Fruit fly (Drosophila melanogaster) whole organism, embryonic: Measurements from ENCODE around the gene Jhbp16.

ENCODE experiments used
- ATbp ChIP-seq: fragments of 200-800 bp; sonication (Bioruptor generic); optimal IDR thresholded peaks from 2 replicates; lab custom pipeline; 2017; ENCODE audit warnings: missing biosample characterization, mild to moderate bottlenecking, missing genetic modification characterization, missing genetic modification reagents
- CG10462 ChIP-seq: fragments of 200-800 bp; sonication (Bioruptor generic); optimal IDR thresholded peaks from 2 replicates; lab custom pipeline; 2016; ENCODE audit warnings: missing biosample characterization, missing genetic modification characterization
- CG10543 ChIP-seq: fragments of 200-800 bp; sonication (Bioruptor generic); optimal IDR thresholded peaks from 3 replicates; lab custom pipeline; 2017; ENCODE audit warnings: missing biosample characterization, mild to moderate bottlenecking, missing genetic modification characterization, moderate library complexity
- CG11247 ChIP-seq: fragments of 200-800 bp; sonication (Bioruptor generic); IDR thresholded peaks from 2 replicates; pipeline ENCODE4 v1.3.6; 2022; ENCODE audit warnings: missing biosample characterization, missing genetic modification characterization
- CG12236 ChIP-seq: fragments of 200-800 bp; sonication (Bioruptor generic); optimal IDR thresholded peaks from 2 replicates; lab custom pipeline; 2016; ENCODE audit warnings: missing biosample characterization, missing genetic modification characterization
- CG12299 ChIP-seq: fragments of 200-800 bp; sonication (Bioruptor generic); optimal IDR thresholded peaks from 2 replicates; lab custom pipeline; 2018; ENCODE audit warnings: missing biosample characterization, mild to moderate bottlenecking, missing genetic modification characterization
- CG12744 ChIP-seq: fragments of 200-800 bp; sonication (Bioruptor generic); optimal IDR thresholded peaks from 2 replicates; lab custom pipeline; 2016; ENCODE audit warnings: missing biosample characterization, missing genetic modification characterization
- CG1603 ChIP-seq: fragments of 200-800 bp; sonication (Bioruptor generic); optimal IDR thresholded peaks from 2 replicates; lab custom pipeline; 2019; ENCODE audit warnings: missing biosample characterization, mild to moderate bottlenecking, missing genetic modification characterization, moderate library complexity
- CG17912 ChIP-seq: fragments of 200-800 bp; sonication (Bioruptor generic); optimal IDR thresholded peaks from 2 replicates; lab custom pipeline; 2018; ENCODE audit warnings: missing biosample characterization, mild to moderate bottlenecking, missing genetic modification characterization
- CG18599 ChIP-seq: fragments of 200-800 bp; sonication (Bioruptor generic); optimal IDR thresholded peaks from 3 replicates; lab custom pipeline; 2017; ENCODE audit warnings: missing biosample characterization, missing genetic modification characterization, mild to moderate bottlenecking, moderate library complexity, missing genetic modification reagents
- CG2129 ChIP-seq: fragments of 200-800 bp; sonication (Bioruptor generic); IDR thresholded peaks from 2 replicates; pipeline ENCODE4 v1.3.6; 2022; ENCODE audit warnings: missing biosample characterization, missing genetic modification characterization; ENCODE audit not compliant: partially characterized antibody
- CG2202 ChIP-seq: fragments of 200-800 bp; sonication (Bioruptor generic); optimal IDR thresholded peaks from 2 replicates; lab custom pipeline; 2018; ENCODE audit warnings: missing biosample characterization, mild to moderate bottlenecking, missing genetic modification characterization
- CG3995 ChIP-seq: fragments of 200-800 bp; sonication (Bioruptor generic); optimal IDR thresholded peaks from 3 replicates; lab custom pipeline; 2016; ENCODE audit warnings: missing biosample characterization, missing genetic modification characterization
- CG4282 ChIP-seq: fragments of 200-800 bp; sonication (Bioruptor generic); optimal IDR thresholded peaks from 2 replicates; lab custom pipeline; 2016; ENCODE audit warnings: missing biosample characterization, missing genetic modification characterization
- CG4617 ChIP-seq: fragments of 200-800 bp; sonication (Bioruptor generic); optimal IDR thresholded peaks from 3 replicates; lab custom pipeline; 2016; ENCODE audit warnings: missing biosample characterization, missing genetic modification characterization, borderline replicate concordance
- CG6654 ChIP-seq: fragments of 200-800 bp; sonication (Bioruptor generic); optimal IDR thresholded peaks from 2 replicates; lab custom pipeline; 2017; ENCODE audit warnings: missing biosample characterization, mild to moderate bottlenecking, missing genetic modification characterization
- CG6791 ChIP-seq: fragments of 200-800 bp; sonication (Bioruptor generic); IDR thresholded peaks from 3 replicates; pipeline ENCODE4 v1.3.6; 2022; ENCODE audit warnings: missing biosample characterization, missing genetic modification characterization; ENCODE audit not compliant: partially characterized antibody
- CG7357 ChIP-seq: fragments of 200-800 bp; sonication (Bioruptor generic); IDR thresholded peaks from 3 replicates; pipeline ENCODE4 v1.3.6; 2022; ENCODE audit warnings: missing biosample characterization, missing genetic modification characterization
- CG9609 ChIP-seq: fragments of 200-800 bp; sonication (Bioruptor generic); optimal IDR thresholded peaks from 3 replicates; lab custom pipeline; 2016; ENCODE audit warnings: missing biosample characterization, missing genetic modification characterization
- Camta ChIP-seq: fragments of 200-800 bp; sonication (Bioruptor generic); optimal IDR thresholded peaks from 2 replicates; lab custom pipeline; 2016; ENCODE audit warnings: missing biosample characterization, missing genetic modification characterization
- CoRest ChIP-seq: fragments of 200-800 bp; sonication (Bioruptor generic); optimal IDR thresholded peaks from 3 replicates; lab custom pipeline; 2018; ENCODE audit warnings: missing biosample characterization, mild to moderate bottlenecking, missing genetic modification characterization, moderate library complexity
- Dad ChIP-seq: fragments of 200-800 bp; sonication (Bioruptor generic); optimal IDR thresholded peaks from 3 replicates; lab custom pipeline; 2016; ENCODE audit warnings: missing biosample characterization, missing genetic modification characterization
- Dip3 ChIP-seq: fragments of 200-800 bp; sonication (Bioruptor generic); optimal IDR thresholded peaks from 3 replicates; lab custom pipeline; 2016; ENCODE audit warnings: missing biosample characterization, missing genetic modification characterization
- H2.0 ChIP-seq: fragments of 200-800 bp; sonication (Bioruptor generic); IDR thresholded peaks from 2 replicates; pipeline ENCODE4 v1.3.6; 2022; ENCODE audit warnings: missing biosample characterization, missing genetic modification characterization
- MESR4 ChIP-seq: fragments of 200-800 bp; sonication (Bioruptor generic); optimal IDR thresholded peaks from 2 replicates; lab custom pipeline; 2018; ENCODE audit warnings: missing biosample characterization, mild to moderate bottlenecking, missing genetic modification characterization, moderate library complexity
- Neu2 ChIP-seq: fragments of 200-800 bp; sonication (Bioruptor generic); optimal IDR thresholded peaks from 3 replicates; lab custom pipeline; 2016; ENCODE audit warnings: missing biosample characterization, missing genetic modification characterization, borderline replicate concordance
- Pdp1 ChIP-seq, 2 experiments: fragments of 200-800 bp; sonication (Bioruptor generic); optimal IDR thresholded peaks; 3 replicates each; lab custom pipeline; 2016; ENCODE audit warnings: missing biosample characterization in 2 of 2, missing genetic modification characterization in 2 of 2, mild to moderate bottlenecking in 1 of 2, moderate library complexity in 1 of 2
- Side ChIP-seq: fragments of 200-800 bp; sonication (Bioruptor generic); optimal IDR thresholded peaks from 2 replicates; lab custom pipeline; 2016; ENCODE audit warnings: missing biosample characterization, missing genetic modification characterization
- YL-1 ChIP-seq: fragments of 200-800 bp; sonication (Bioruptor generic); optimal IDR thresholded peaks from 3 replicates; lab custom pipeline; 2017; ENCODE audit warnings: missing biosample characterization, mild to moderate bottlenecking, missing genetic modification characterization
- bbx ChIP-seq: fragments of 200-800 bp; sonication (Bioruptor generic); IDR thresholded peaks from 2 replicates; pipeline ENCODE4 v1.3.6; 2022; ENCODE audit warnings: missing biosample characterization, missing genetic modification characterization; ENCODE audit not compliant: partially characterized antibody
- croc ChIP-seq: fragments of 200-800 bp; sonication (Bioruptor generic); conservative IDR thresholded peaks from 3 replicates; pipeline ENCODE4 v1.3.6; 2022; ENCODE audit warnings: missing biosample characterization, missing genetic modification characterization
- eve ChIP-seq, 2 experiments: fragments of >200 bp; optimal IDR thresholded peaks; 2 replicates each; lab custom pipeline; 2017; ENCODE audit warnings: missing biosample characterization in 2 of 2, missing genetic modification characterization in 2 of 2
- ewg ChIP-seq: fragments of 200-800 bp; sonication (Bioruptor generic); optimal IDR thresholded peaks from 3 replicates; lab custom pipeline; 2017; ENCODE audit warnings: mild to moderate bottlenecking, missing biosample characterization, missing genetic modification reagents, missing genetic modification characterization
- fd3F ChIP-seq: fragments of 200-800 bp; sonication (Bioruptor generic); optimal IDR thresholded peaks from 2 replicates; lab custom pipeline; 2018; ENCODE audit warnings: missing biosample characterization, mild to moderate bottlenecking, missing genetic modification characterization, moderate library complexity
- gro ChIP-seq: fragments of 200-800 bp; sonication (Bioruptor generic); optimal IDR thresholded peaks from 2 replicates; lab custom pipeline; 2016; ENCODE audit warnings: missing biosample characterization, missing genetic modification characterization
- h ChIP-seq: fragments of >200 bp; optimal IDR thresholded peaks from 2 replicates; lab custom pipeline; 2017
- ind ChIP-seq: fragments of 200-800 bp; sonication (Bioruptor generic); optimal IDR thresholded peaks from 3 replicates; lab custom pipeline; 2016; ENCODE audit warnings: missing biosample characterization, missing genetic modification characterization
- inv ChIP-seq: fragments of 200-800 bp; sonication (Bioruptor generic); IDR thresholded peaks from 2 replicates; pipeline ENCODE4 v1.3.6; 2022; ENCODE audit warnings: missing biosample characterization, missing genetic modification characterization; ENCODE audit not compliant: partially characterized antibody
- luna ChIP-seq: fragments of 200-800 bp; sonication (Bioruptor generic); optimal IDR thresholded peaks from 2 replicates; lab custom pipeline; 2016; ENCODE audit warnings: missing biosample characterization, missing genetic modification characterization
- nau ChIP-seq: fragments of 200-800 bp; sonication (Bioruptor generic); optimal IDR thresholded peaks from 3 replicates; lab custom pipeline; 2017; ENCODE audit warnings: missing biosample characterization, mild to moderate bottlenecking, missing genetic modification characterization, missing genetic modification reagents
- nerfin-2 ChIP-seq: fragments of 200-800 bp; sonication (Bioruptor generic); IDR thresholded peaks from 2 replicates; pipeline ENCODE4 v1.3.6; 2022; ENCODE audit warnings: missing biosample characterization, missing genetic modification characterization; ENCODE audit not compliant: partially characterized antibody
- onecut ChIP-seq: fragments of 200-800 bp; sonication (Bioruptor generic); IDR thresholded peaks from 2 replicates; pipeline ENCODE4 v1.3.6; 2022; ENCODE audit warnings: missing biosample characterization, missing genetic modification characterization
- psq ChIP-seq: fragments of 200-800 bp; sonication (Bioruptor generic); optimal IDR thresholded peaks from 2 replicates; lab custom pipeline; 2017; ENCODE audit warnings: missing biosample characterization, missing genetic modification characterization
- ranshi ChIP-seq: fragments of 200-800 bp; sonication (Bioruptor generic); IDR thresholded peaks from 2 replicates; pipeline ENCODE4 v1.3.6; 2022; ENCODE audit warnings: missing biosample characterization, missing genetic modification characterization
- sens-2 ChIP-seq: fragments of 200-800 bp; sonication (Bioruptor generic); IDR thresholded peaks from 2 replicates; pipeline ENCODE4 v1.3.6; 2022; ENCODE audit warnings: missing biosample characterization, missing genetic modification characterization
- shn ChIP-seq: fragments of 200-800 bp; sonication (Bioruptor generic); optimal IDR thresholded peaks from 3 replicates; lab custom pipeline; 2016; ENCODE audit warnings: missing biosample characterization, missing genetic modification characterization
- sna ChIP-seq: fragments of 200-800 bp; sonication (Bioruptor generic); IDR thresholded peaks from 2 replicates; pipeline ENCODE4 v1.3.6; 2022; ENCODE audit warnings: missing biosample characterization, missing genetic modification characterization; ENCODE audit not compliant: partially characterized antibody
- ssp ChIP-seq: fragments of 200-800 bp; sonication (Bioruptor generic); IDR thresholded peaks from 2 replicates; pipeline ENCODE4 v1.3.6; 2022; ENCODE audit warnings: missing biosample characterization, missing genetic modification characterization
- zf30C ChIP-seq: fragments of 200-800 bp; sonication (Bioruptor generic); optimal IDR thresholded peaks from 3 replicates; lab custom pipeline; 2018; ENCODE audit warnings: missing biosample characterization, mild to moderate bottlenecking, missing genetic modification characterization

Jhbp16 gene

dm6 chr3R:21629373-21630145 lies 34.6 kb upstream of the Jhbp16 start:
- no peak for TF ChIP-seq CG7357
- TF ChIP-seq onecut, result no peak; the same call in 1 of the 2 replicates
- TF ChIP-seq Camta (GFP tag; lab: Kevin White, UChicago), result no peak
- TF ChIP-seq CG12744 (GFP tag; lab: Kevin White, UChicago), result no peak
- TF ChIP-seq CG10462 (GFP tag; lab: Kevin White, UChicago), result no peak
- peak in 1 of 2 experiments; percentile 32 for TF ChIP-seq eve (GFP tag; optimal IDR thresholded peaks at IDR 0.05; lab: Kevin White, UChicago)
- no peak for TF ChIP-seq ewg (GFP tag; lab: Kevin White, UChicago)
- TF ChIP-seq h (lab: Kevin White, UChicago), result no peak
- no peak for TF ChIP-seq gro (GFP tag; lab: Kevin White, UChicago)
- TF ChIP-seq MESR4, result no peak
- TF ChIP-seq CG12299, result no peak
- peak; percentile 29 for TF ChIP-seq psq
- no peak for TF ChIP-seq CG4617 (GFP tag; lab: Kevin White, UChicago)
- no peak for TF ChIP-seq CG6791 (GFP tag; lab: Robert Waterston, UW)
- no peak for TF ChIP-seq fd3F (GFP tag; lab: Kevin White, UChicago)
- TF ChIP-seq CG2202 (tag; lab: Kevin White, UChicago), result no peak
- TF ChIP-seq shn (GFP tag; lab: Kevin White, UChicago), result no peak
- peak; percentile 48 for TF ChIP-seq CG17912 (GFP tag; lab: Kevin White, UChicago)
- no peak for TF ChIP-seq Dip3 (GFP tag; lab: Kevin White, UChicago)
- no peak for TF ChIP-seq Neu2 (GFP tag; lab: Kevin White, UChicago)
- TF ChIP-seq Side (GFP tag; lab: Kevin White, UChicago), result no peak
- TF ChIP-seq bbx (GFP tag; lab: Robert Waterston, UW), result peak; percentile 21; the same call in 1 of the 2 replicates
- TF ChIP-seq CoRest (tag; lab: Kevin White, UChicago), result peak; percentile 4
- peak; percentile 20 for TF ChIP-seq YL-1 (GFP tag; lab: Kevin White, UChicago)
- no peak for TF ChIP-seq CG12236
- no peak for TF ChIP-seq luna (GFP tag; lab: Kevin White, UChicago)
- no peak for TF ChIP-seq ind (GFP tag; lab: Kevin White, UChicago)
- TF ChIP-seq sens-2 (GFP tag; lab: Robert Waterston, UW), result no peak
- no peak for TF ChIP-seq sna (GFP tag; lab: Robert Waterston, UW)
- peak; percentile 75 for TF ChIP-seq CG10543
- TF ChIP-seq CG9609 (GFP tag; lab: Kevin White, UChicago), result no peak
- peak; percentile 13 for TF ChIP-seq zf30C (GFP tag; lab: Kevin White, UChicago)
- peak; percentile 69 for TF ChIP-seq ATbp (GFP tag; lab: Kevin White, UChicago)
- no peak for TF ChIP-seq Dad (GFP tag; lab: Kevin White, UChicago)
- TF ChIP-seq ssp, result no peak
- TF ChIP-seq croc (GFP tag; lab: Robert Waterston, UW), result no peak
- no peak for TF ChIP-seq ranshi (GFP tag; lab: Robert Waterston, UW)
- no peak for TF ChIP-seq CG2129
- TF ChIP-seq CG6654 (GFP tag; lab: Kevin White, UChicago), result no peak
- peak; percentile 20; the same call in 1 of the 2 replicates for TF ChIP-seq CG11247 (GFP tag; lab: Robert Waterston, UW)
- peak; percentile 14 for TF ChIP-seq nau
- no peak for TF ChIP-seq CG3995 (GFP tag; lab: Kevin White, UChicago)
- peak in 1 of 2 experiments; percentile 60 for TF ChIP-seq Pdp1 (GFP tag; optimal IDR thresholded peaks at IDR 0.05; lab: Kevin White, UChicago)
- peak; percentile 48 for TF ChIP-seq CG18599 (GFP tag; lab: Kevin White, UChicago)
- no peak for TF ChIP-seq nerfin-2 (GFP tag; lab: Robert Waterston, UW)
- TF ChIP-seq CG4282 (GFP tag; lab: Kevin White, UChicago), result no peak
- 0 out of 2 replicates have a peak, but pooled peaks have one; percentile 14 for TF ChIP-seq H2.0 (GFP tag; lab: Robert Waterston, UW)
- no peak for TF ChIP-seq inv
- TF ChIP-seq CG1603 (tag; lab: Kevin White, UChicago), result no peak
